Worm (Caenorhabditis elegans) whole organism, young adult: ENCODE results near the gene srx-28.

Experiments
- F57A8.1 ChIP-seq: fragments of 200-800 bp; sonication (Bioruptor generic); optimal IDR thresholded peaks from 2 replicates; lab custom pipeline; 2018; ENCODE audit warnings: mild to moderate bottlenecking, missing genetic modification characterization, moderate library complexity, missing compliant biosample characterization
- K11D2.4 ChIP-seq: fragments of 200-800 bp; sonication (Bioruptor generic); IDR thresholded peaks from 2 replicates; pipeline ENCODE4 v1.3.6; 2022; ENCODE audit warnings: missing genetic modification reagents, missing genetic modification characterization, missing compliant biosample characterization
- K12H6.12 ChIP-seq: fragments of 200-800 bp; sonication (Bioruptor generic); optimal IDR thresholded peaks from 2 replicates; lab custom pipeline; 2018; ENCODE audit warnings: mild to moderate bottlenecking, missing genetic modification characterization, missing compliant biosample characterization
- T07F8.4 ChIP-seq: sonication (generic microtip); optimal IDR thresholded peaks from 2 replicates; lab custom pipeline; 2016; ENCODE audit warnings: mild to moderate bottlenecking, missing genetic modification characterization, moderate library complexity, missing compliant biosample characterization
- ZK185.1 ChIP-seq: sonication (generic microtip); optimal IDR thresholded peaks from 2 replicates; lab custom pipeline; 2016; ENCODE audit warnings: mild to moderate bottlenecking, missing genetic modification characterization, missing compliant biosample characterization; ENCODE audit not compliant: poor library complexity, severe bottlenecking
- ama-1 ChIP-seq, 3 experiments: fragments of 150-350 bp in 1 of 3; sonication (generic microtip) in 2 of 3; optimal IDR thresholded peaks; 2 replicates each; lab custom pipeline; 2014 to 2018; ENCODE audit warnings: missing biosample characterization in 2 of 3, missing genetic modification characterization in 2 of 3, missing genetic modification reagents in 2 of 3
- bed-2 ChIP-seq: fragments of 200-800 bp; sonication (Bioruptor generic); IDR thresholded peaks from 2 replicates; pipeline ENCODE4 v1.3.6; 2022; ENCODE audit warnings: missing genetic modification reagents, missing genetic modification characterization, missing compliant biosample characterization
- ceh-40 ChIP-seq: fragments of 200-800 bp; sonication (Bioruptor generic); IDR thresholded peaks from 2 replicates; pipeline ENCODE4 v1.3.6; 2022; ENCODE audit warnings: missing genetic modification characterization, missing compliant biosample characterization
- die-1 ChIP-seq: sonication (generic microtip); optimal IDR thresholded peaks from 2 replicates; lab custom pipeline; 2016; ENCODE audit warnings: missing genotype, mild to moderate bottlenecking, missing genetic modification characterization, missing compliant biosample characterization
- dox-1 ChIP-seq: fragments of 200-800 bp; sonication (Bioruptor generic); IDR thresholded peaks from 2 replicates; pipeline ENCODE4 v1.3.6; 2022; ENCODE audit warnings: missing genetic modification reagents, missing genetic modification characterization, missing compliant biosample characterization
- dpl-1 ChIP-seq: fragments of 150-350 bp; optimal IDR thresholded peaks from 2 replicates; lab custom pipeline; 2014; ENCODE audit warnings: missing biosample characterization, missing genetic modification reagents, missing genetic modification characterization
- egrh-3 ChIP-seq: fragments of 200-800 bp; sonication (Bioruptor generic); IDR thresholded peaks from 2 replicates; pipeline ENCODE4 v1.3.6; 2022; ENCODE audit warnings: missing genetic modification reagents, missing genetic modification characterization, missing compliant biosample characterization
- ekl-4 ChIP-seq: fragments of 200-800 bp; sonication (Bioruptor generic); IDR thresholded peaks from 2 replicates; pipeline ENCODE4 v1.3.6; 2022; ENCODE audit warnings: missing genetic modification reagents, missing genetic modification characterization, missing compliant biosample characterization
- gei-17 ChIP-seq: fragments of 200-800 bp; sonication (Bioruptor generic); optimal IDR thresholded peaks from 2 replicates; lab custom pipeline; 2018; ENCODE audit warnings: mild to moderate bottlenecking, missing genetic modification characterization, missing compliant biosample characterization
- hmg-1.2 ChIP-seq: fragments of 200-800 bp; sonication (Bioruptor generic); IDR thresholded peaks from 2 replicates; pipeline ENCODE4 v1.3.6; 2022; ENCODE audit warnings: missing genetic modification reagents, missing genetic modification characterization, missing compliant biosample characterization
- hsf-1 ChIP-seq: fragments of 200-800 bp; sonication (Bioruptor generic); IDR thresholded peaks from 2 replicates; pipeline ENCODE4 v1.3.6; 2022; ENCODE audit warnings: missing genetic modification reagents, missing genetic modification characterization, missing compliant biosample characterization
- let-607 ChIP-seq, 2 experiments: fragments of 200-800 bp in 1 of 2; sonication (Bioruptor generic) in 1 of 2; sonication (generic microtip) in 1 of 2; optimal IDR thresholded peaks; 2 replicates each; lab custom pipeline; 2016 to 2018; ENCODE audit warnings: mild to moderate bottlenecking in 2 of 2, missing compliant biosample characterization in 2 of 2, missing genetic modification characterization in 2 of 2, moderate library complexity in 2 of 2, missing genotype in 1 of 2
- lin-26 ChIP-seq: fragments of 200-800 bp; sonication (Bioruptor generic); IDR thresholded peaks from 2 replicates; pipeline ENCODE4 v1.3.6; 2022; ENCODE audit warnings: missing genetic modification reagents, missing genetic modification characterization, missing compliant biosample characterization
- lsl-1 ChIP-seq: fragments of 200-800 bp; sonication (Bioruptor generic); optimal IDR thresholded peaks from 2 replicates; lab custom pipeline; 2018; ENCODE audit warnings: mild to moderate bottlenecking, missing genetic modification characterization, moderate library complexity, missing compliant biosample characterization
- mel-28 ChIP-seq: sonication (generic microtip); optimal IDR thresholded peaks from 2 replicates; lab custom pipeline; 2016; ENCODE audit warnings: borderline replicate concordance, mild to moderate bottlenecking, missing genetic modification characterization, missing compliant biosample characterization
- nfya-1 ChIP-seq: sonication (generic microtip); optimal IDR thresholded peaks from 2 replicates; lab custom pipeline; 2017; ENCODE audit warnings: antibody characterized with exemption, missing compliant biosample characterization, missing genetic modification characterization, borderline replicate concordance; ENCODE audit not compliant: insufficient read depth
- pha-4 ChIP-seq: fragments of 150-350 bp; sonication (generic microtip); optimal IDR thresholded peaks from 2 replicates; lab custom pipeline; 2014; ENCODE audit warnings: missing biosample characterization, missing genetic modification reagents, missing genetic modification characterization
- rpc-1 ChIP-seq, 2 experiments: fragments of 150-350 bp in 1 of 2; sonication (generic microtip) in 1 of 2; optimal IDR thresholded peaks; 2 replicates each; lab custom pipeline; 2014 to 2018; ENCODE audit warnings: missing biosample characterization in 1 of 2, missing genetic modification characterization in 1 of 2, missing genetic modification reagents in 1 of 2, missing genotype in 1 of 2
- sea-2 ChIP-seq: fragments of 200-800 bp; sonication (Bioruptor generic); IDR thresholded peaks from 2 replicates; pipeline ENCODE4 v1.3.6; 2022; ENCODE audit warnings: missing genetic modification characterization, missing compliant biosample characterization
- tbx-9 ChIP-seq: sonication (generic microtip); optimal IDR thresholded peaks from 2 replicates; lab custom pipeline; 2016; ENCODE audit warnings: borderline replicate concordance, missing genetic modification characterization, inconsistent platforms, missing compliant biosample characterization
- zfh-2 ChIP-seq: fragments of 200-800 bp; sonication (Bioruptor generic); conservative IDR thresholded peaks from 2 replicates; pipeline ENCODE4 v1.3.6; 2022; ENCODE audit warnings: missing genetic modification reagents, missing genetic modification characterization, missing compliant biosample characterization

srx-28 gene

DNA sequence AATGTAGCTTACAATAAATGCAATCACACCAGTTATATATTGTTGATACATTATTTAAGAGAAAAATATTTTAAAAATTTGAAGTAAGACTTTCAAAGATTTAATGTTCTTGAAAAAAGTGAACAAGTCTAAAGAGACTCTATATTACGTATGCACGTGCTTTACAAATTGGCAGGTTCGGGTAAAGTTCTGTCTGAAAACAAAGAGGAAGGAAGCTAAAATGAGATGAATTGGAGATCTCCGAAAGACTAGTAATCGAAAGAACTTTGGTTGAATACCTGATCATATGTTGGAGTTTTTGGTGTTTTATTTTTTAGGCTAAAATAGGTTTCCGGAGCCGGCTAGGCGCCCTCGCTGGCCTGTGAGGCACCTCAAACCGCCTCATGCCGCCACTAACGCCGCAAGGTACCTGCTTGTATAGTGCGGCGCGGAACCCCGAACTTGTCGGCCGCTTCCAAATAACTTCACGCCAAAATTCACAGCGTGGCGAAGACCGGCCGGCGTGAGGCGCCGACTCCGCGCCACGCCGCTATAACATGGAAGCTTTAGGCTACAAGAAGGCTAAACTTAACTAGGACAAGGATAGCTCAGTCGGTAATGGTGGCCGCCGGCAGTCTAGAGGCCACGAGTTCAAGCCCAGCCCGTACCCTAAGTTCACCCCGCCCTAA lies at the start of gene srx-28 (continued):
- TF ChIP-seq rpc-1 (optimal IDR thresholded peaks at IDR 0.05; lab: Kevin White, UChicago) (peak; percentile 29), rpc-1 (tag; optimal IDR thresholded peaks at IDR 0.05; lab: Kevin White, UChicago) (no peak), hsf-1 (GFP tag; lab: Robert Waterston, UW) (no peak), gei-17 (no peak), ekl-4 (no peak), tbx-9 (tag; lab: Kevin White, UChicago) (no peak), nfya-1 (tag; lab: Kevin White, UChicago) (no peak), dpl-1 (GFP tag; lab: Kevin White, UChicago) (no peak)
- TF ChIP-seq, all 124 proteins: peak for 11

DNA sequence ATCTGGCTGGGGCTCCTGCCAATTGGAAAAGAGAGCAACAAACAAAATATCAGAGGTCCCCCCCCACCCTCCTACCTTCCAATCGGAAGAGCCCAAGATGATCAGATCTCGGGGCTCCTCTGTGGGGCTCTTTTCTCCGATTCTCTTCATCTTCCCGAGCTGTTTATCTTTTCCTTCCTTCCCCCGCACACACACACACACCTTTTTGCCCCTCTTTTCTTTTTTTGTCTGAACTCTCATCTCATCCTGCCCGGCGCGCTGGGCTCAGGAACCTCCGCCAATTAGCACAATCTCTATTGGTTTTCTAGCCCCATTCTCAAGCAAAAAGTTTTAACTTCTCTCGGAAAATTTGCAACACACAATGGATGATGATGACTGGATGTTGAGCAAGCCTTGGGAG lies 46.2 kb upstream of the srx-28 start:
- TF ChIP-seq pha-4 (tag; lab: Kevin White, UChicago) (no peak), zfh-2 (GFP tag; lab: Robert Waterston, UW) (peak; percentile 57), F57A8.1 (GFP tag; lab: Kevin White, UChicago) (no peak), ama-1 (optimal IDR thresholded peaks at IDR 0.05; lab: Kevin White, UChicago) (no peak), ama-1 (GFP tag; optimal IDR thresholded peaks at IDR 0.05; lab: Kevin White, UChicago) (no peak), rpc-1 (optimal IDR thresholded peaks at IDR 0.05; lab: Kevin White, UChicago) (no peak), rpc-1 (tag; optimal IDR thresholded peaks at IDR 0.05; lab: Kevin White, UChicago) (no peak), T07F8.4 (no peak)
- TF ChIP-seq, all 124 proteins: peak for 1

DNA sequence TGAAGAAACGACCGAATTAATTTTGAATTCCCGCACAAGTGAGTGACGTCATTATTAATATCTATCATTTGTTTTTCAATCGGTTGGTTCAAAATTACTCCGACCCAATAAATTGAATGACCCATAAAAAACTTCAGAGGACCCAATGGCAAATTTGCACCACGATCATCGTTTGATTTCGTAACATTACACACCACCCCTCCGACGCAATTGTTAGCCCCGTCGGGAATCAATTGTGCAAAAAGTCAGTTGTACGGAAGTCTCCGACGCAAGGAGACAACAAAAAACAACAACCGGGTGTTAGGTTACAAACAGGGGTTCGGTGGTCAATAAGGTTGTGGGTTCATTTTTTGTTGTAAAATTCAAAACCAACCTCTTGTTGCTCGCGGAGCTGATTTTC lies 44.9 kb upstream of the srx-28 start:
- TF ChIP-seq gei-17 (no peak), let-607 (tag; optimal IDR thresholded peaks at IDR 0.05; lab: Kevin White, UChicago) (no peak), bed-2 (GFP tag; lab: Robert Waterston, UW) (no peak), sea-2 (GFP tag; lab: Robert Waterston, UW) (no peak), ZK185.1 (tag; lab: Kevin White, UChicago) (no peak), dox-1 (GFP tag; lab: Robert Waterston, UW) (no peak), ceh-40 (GFP tag; lab: Robert Waterston, UW) (no peak), mel-28 (tag; lab: Kevin White, UChicago) (no peak), die-1 (no peak), lsl-1 (GFP tag; lab: Kevin White, UChicago) (no peak), K12H6.12 (tag; lab: Kevin White, UChicago) (no peak)
- TF ChIP-seq, all 124 proteins: peak for 0

DNA sequence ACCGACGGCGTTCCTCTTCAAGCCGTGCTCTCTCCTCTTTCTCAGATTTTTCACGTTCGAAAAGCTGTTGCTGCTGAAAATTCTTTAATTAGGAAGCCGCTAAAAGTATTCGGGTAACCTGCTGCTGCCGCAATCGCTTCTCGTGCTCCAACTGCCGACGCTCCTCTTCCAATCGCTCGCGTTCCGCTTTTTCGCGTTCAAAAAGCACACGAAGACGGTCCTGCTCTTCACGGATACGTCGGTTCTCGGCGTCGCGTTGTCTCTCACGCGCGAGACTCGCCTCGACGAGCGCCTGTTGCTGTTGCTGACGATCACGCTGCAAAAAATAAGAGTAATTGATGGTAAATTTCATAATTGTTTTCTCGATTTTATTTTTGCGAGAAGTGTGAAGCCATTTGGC lies 43.6 kb upstream of the srx-28 start:
- peak; percentile 11; the same call in 1 of the 2 replicates for TF ChIP-seq egrh-3 (GFP tag; lab: Robert Waterston, UW)
- TF ChIP-seq zfh-2 (GFP tag; lab: Robert Waterston, UW) = peak; percentile 65; the same call in 1 of the 2 replicates
- TF ChIP-seq hmg-1.2 (GFP tag; lab: Robert Waterston, UW) = no peak

DNA sequence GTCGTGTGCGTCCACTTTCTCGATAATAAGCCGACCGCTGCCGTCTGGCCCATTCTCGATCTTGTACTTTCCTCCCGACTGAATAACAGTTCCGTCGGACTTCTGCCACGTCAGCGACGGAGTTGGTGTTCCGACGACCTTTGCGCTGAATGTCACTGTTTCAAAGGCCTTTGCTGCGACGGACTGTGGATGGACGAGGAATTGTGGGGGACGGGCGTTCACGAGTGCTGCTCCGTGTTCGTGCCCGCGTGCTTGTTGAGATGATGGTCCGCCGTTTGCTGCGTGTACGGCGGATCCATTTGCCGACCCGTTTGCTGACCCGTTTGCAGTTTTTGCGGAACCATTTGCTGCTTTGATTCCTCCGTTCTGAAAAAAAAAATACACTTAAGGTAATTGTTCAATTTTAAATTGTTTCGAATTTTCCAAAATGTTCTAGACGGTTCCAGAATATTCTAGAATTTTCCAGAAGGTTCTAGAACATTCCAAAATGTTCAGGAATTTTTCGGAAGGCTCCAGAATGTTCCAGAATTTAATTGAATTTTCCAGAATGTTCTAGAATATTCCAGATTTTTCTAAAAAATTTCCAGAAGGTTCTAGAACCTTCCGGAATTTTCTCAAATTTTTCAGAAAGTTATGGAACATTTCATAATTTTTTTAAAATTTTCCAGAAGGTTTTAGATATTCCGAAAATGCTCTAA lies 42.2 kb upstream of the srx-28 start:
- TF ChIP-seq hsf-1 (GFP tag; lab: Robert Waterston, UW) (peak; percentile 93), rpc-1 (optimal IDR thresholded peaks at IDR 0.05; lab: Kevin White, UChicago) (peak; percentile 31), rpc-1 (tag; optimal IDR thresholded peaks at IDR 0.05; lab: Kevin White, UChicago) (no peak), zfh-2 (GFP tag; lab: Robert Waterston, UW) (peak; percentile 60; the same call in 1 of the 2 replicates), lin-26 (GFP tag; lab: Robert Waterston, UW) (0 out of 2 replicates have a peak, but pooled peaks have one; percentile 24), K11D2.4 (GFP tag; lab: Robert Waterston, UW) (no peak)
